Worm (Caenorhabditis elegans): ENCODE measurements around the gene ZK353.10.

- TF ChIP-seq ama-1 (optimal IDR thresholded peaks at IDR 0.05) (no peak), unc-55 (GFP tag; optimal IDR thresholded peaks at IDR 0.05) (no peak), pqm-1 (tag; optimal IDR thresholded peaks at IDR 0.05) (no peak), lin-11 (tag; optimal IDR thresholded peaks at IDR 0.05) (no peak), hlh-13 (GFP tag; optimal IDR thresholded peaks at IDR 0.05) (no peak), ceh-19 (GFP tag; optimal IDR thresholded peaks at IDR 0.05) (no peak), ets-4 (tag; optimal IDR thresholded peaks at IDR 0.05) (no peak), nhr-232 (tag; optimal IDR thresholded peaks at IDR 0.05) (no peak), ceh-2 (tag; optimal IDR thresholded peaks at IDR 0.05) (no peak)
Measured at ce11 chrIII:8401887-8402286, 7.7 kb upstream of the ZK353.10 start, which contains the start of gene lap-1.

Data from whole organism, late embryonic.